Fruit fly (Drosophila melanogaster): Measurements from ENCODE around the gene Tpl94D.

Tpl94D gene

DNA sequence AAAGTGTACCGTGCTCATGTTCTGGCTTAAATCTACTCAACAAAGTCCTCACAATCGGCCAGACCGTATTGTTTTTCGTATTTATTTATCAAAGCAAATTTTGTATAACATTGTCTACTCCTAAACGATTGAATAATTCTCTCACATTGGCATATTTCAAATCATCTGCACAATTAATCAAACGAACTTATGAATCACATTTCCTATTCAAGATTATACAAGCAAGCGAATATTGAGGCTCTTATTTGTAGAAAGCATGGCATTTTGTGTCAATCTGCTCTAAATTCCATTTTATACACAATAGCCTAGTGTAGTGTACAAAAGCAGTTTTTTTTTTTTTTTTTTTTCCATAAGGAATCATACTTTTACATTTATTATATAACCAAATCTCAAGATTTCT, at the start of gene Tpl94D:
TSS of gene Tpl94D (plus strand) at position 301 of the 400 bp plus-strand sequence.
- TF ChIP-seq CG17801 (GFP tag; optimal IDR thresholded peaks at IDR 0.05; ENCODE audit: partially characterized antibody): no peak

DNA sequence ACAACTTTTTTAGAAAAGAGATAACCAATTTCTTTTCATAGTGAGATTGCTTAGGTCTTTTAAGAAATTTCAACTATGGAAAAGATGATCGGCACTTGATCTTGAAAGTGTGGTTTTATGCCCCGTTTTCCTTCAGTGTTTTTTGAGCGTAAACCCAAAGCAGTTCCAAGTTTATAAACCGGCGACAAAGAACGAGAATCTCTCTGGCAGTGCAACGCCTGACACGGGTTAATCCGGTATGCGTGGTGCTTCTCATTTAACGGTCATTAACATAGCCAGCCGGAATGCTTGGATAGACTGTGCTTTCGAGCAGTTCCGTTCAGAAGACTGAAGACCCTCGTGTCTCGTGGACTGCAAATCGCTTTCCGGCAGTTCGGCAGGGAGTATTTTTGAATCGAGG, 43.0 kb upstream of the Tpl94D start, which contains the start of gene CG6660:
TSS of gene CG6660 (plus strand) at position 301 of the 400 bp plus-strand sequence.
- no peak for TF ChIP-seq CG17801 (GFP tag; optimal IDR thresholded peaks at IDR 0.05; ENCODE audit: partially characterized antibody)

DNA sequence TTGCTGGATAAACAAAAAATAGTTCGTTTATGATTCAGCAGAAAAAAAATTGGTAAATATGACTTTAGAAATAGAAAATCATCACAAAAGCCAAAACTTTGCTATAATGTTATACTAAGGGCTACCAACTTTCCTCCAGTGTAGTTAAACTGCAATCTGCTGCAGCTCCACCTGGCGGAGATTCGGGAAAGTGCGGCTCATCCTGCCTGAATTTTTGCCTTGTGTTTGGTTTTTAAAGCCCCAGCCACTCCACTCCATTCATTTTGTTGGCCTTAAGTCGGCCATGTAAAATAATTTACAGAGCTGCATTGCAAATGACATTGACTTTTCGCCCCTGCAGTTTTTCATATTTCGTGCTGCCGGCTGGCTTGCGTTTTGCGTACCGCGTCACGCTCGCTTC, 864 bp upstream of the Tpl94D start:
- TF ChIP-seq CG17801 (GFP tag; optimal IDR thresholded peaks at IDR 0.05; ENCODE audit: partially characterized antibody): no peak

DNA sequence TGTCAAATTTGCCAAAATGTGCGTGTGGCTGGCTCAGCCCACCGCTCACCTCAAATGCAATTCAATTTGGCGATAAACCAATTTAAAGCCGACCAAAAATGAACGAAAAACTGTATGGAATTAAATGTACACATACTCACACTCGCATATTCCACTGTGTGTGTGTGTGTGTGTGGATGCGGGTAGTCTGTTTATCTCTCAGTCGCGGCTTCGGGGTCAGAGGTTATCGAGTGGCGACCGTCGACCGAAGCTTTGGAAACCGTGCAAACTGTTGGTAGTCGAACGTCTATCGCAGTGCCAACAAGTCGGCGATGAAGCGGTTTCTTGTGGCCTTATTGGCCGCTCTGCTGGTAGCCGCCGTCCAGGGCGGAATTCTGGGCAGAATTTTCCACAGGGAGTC, 10.9 kb downstream of the Tpl94D start, which contains the start of gene Gbp3:
TSS of gene Gbp3 (plus strand) at position 274 of the 400 bp plus-strand sequence.
- no peak for TF ChIP-seq CG17801 (GFP tag; optimal IDR thresholded peaks at IDR 0.05; ENCODE audit: partially characterized antibody)

DNA sequence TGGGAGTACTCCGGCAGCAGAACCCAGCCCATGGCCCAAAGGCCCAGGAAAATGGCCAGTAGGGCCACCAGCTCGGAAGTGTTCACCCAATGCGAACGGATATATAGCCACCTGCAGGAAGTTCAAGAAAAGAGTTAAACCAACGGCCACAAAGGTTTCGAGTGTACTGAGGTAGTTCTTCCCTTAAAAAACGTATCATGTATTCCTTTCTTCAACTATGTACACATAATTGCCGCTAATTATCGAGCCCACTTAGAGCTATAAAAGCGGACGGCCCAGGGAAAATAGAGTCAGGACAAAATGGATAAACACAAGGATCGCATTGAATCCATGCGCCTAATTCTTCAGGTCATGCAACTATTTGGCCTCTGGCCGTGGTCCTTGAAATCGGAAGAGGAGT, 20.9 kb downstream of the Tpl94D start, which contains the start of gene Or94a:
TSS of gene Or94a (plus strand) at position 301 of the 400 bp plus-strand sequence.
- no peak for TF ChIP-seq CG17801 (GFP tag; optimal IDR thresholded peaks at IDR 0.05; ENCODE audit: partially characterized antibody)

DNA sequence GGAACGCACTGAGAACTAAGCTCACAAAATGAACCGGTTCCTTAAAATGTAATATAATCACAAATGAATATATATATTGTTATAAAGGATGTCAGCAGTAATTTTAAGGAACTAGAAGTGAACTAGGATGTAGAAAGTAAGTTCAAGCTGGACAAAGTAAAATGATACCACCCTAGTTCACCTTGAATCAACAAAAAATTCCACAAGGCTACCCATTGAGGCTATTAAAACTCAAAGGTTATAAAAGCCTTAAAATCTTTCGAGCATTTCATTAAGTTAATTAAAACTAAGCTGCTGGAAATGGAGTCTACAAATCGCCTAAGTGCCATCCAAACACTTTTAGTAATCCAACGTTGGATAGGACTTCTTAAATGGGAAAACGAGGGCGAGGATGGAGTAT, 22.9 kb downstream of the Tpl94D start, which contains the start of gene Or94b:
TSS of gene Or94b (plus strand) at position 301 of the 400 bp plus-strand sequence.
- no peak for TF ChIP-seq CG17801 (GFP tag; optimal IDR thresholded peaks at IDR 0.05; ENCODE audit: partially characterized antibody)

DNA sequence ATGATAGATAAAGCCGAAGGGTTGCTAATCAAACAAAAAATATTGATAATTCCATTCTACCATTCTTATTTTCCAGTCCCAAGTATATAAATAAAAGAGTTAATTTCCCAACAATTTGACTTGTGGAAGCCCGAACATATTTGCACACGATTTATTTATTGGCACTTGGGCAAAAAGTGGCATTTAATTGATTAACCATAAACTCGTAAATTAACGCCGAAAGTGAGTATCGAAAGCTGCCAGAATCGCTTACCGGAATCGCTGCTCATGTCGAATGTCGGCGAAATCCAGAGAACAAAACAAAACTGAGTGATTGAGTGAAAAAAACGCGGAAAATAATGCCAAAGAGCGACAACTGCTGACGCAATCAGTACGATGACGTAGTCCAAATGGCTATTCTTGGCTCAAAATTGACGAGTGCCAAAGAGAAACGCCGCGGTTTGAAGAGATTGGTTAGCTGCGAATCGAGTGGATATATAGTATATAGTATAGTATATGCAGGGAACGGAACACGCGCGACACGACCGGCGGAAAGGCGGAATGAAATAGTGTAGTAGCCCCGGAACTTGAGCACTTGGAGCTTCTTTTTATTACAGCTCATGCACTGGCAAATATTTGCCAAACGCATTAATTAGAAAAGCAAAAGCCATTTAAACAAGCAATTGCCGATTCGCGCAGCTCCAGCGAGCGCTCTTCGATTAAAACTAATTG, 32.0 kb downstream of the Tpl94D start, which contains the start of gene Nha2:
TSS of gene Nha2 (minus strand) at position 617 of the 711 bp plus-strand sequence.
- TF ChIP-seq CG17801 (GFP tag; optimal IDR thresholded peaks at IDR 0.05; ENCODE audit: partially characterized antibody): no peak

DNA sequence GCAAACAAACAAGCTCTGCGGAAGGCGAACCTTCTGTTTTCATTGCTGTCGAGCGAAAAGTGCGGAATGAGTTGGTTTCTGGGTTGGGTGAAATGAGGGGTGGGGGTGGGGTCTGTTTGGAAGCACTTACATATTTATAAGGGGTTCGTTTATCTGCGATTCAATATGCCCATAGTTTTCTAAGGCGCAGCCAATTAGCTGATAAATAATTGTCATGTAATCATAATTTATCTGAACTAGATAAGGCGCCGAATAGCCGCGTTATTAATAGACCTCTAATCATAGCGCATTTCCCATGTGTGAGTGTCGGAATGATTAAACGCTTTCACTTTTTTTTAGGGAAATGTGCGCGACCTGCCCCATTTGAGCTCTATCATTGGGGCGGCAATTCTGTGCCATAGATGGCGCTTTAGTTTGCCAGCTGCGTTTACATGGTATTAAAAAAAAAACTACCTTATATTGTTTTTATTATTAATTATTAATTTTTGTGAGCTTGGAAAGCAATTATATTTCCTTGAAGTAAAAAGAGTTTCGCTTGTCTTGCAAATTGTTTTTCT, 32.6 kb downstream of the Tpl94D start:
- TF ChIP-seq CG17801 (GFP tag; optimal IDR thresholded peaks at IDR 0.05; ENCODE audit: partially characterized antibody): no peak

DNA sequence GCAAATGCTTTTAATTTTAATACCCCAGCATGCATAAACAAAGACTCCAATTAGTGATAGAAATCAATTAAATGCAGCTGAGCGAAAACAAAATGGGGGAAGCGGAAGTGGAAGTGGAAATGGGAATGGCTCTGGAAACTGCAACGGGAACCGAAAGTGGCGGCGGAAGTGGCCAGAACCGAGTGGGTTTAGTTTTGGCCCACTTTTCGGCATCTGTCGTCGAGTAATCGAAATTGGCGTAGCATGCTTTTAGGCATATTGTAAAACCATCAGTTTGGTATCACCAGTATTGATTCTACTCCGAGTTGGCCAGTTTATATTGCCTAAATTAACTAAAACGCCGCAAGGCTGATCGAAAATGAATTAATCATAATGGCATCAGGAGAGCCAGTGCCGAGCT, 38.1 kb downstream of the Tpl94D start:
- TF ChIP-seq CG17801 (GFP tag; optimal IDR thresholded peaks at IDR 0.05; ENCODE audit: partially characterized antibody): no peak

DNA sequence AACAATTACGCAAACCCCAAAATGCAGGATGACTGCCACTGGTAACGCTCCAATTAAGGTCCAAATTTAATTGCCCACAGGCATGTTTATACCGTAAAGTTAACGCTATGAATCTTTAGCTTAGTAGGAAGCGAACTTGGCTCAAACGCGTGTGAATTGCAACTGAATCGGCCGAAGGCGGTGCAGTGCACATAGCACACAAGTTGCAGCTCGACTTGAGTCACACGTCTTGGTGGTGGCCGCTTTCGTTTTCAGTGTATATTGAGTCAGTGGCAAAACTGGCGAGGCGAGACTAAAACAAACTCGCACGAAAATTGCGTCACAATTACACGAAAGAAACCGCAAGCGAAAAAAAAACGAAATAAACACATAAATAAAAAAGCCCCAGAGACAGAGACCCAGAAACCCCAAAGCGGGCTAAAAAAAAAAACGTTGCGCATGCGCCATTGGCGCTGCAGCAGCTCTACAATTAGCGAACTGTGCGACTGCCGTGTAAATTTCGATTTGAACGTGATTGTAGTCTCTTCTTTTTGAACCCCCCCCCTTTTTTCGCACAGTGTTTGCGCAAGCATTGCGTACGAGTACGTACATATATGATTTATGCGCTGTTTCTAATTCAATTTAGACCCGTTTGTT, 43.5 kb downstream of the Tpl94D start:
- TF ChIP-seq CG17801 (GFP tag; optimal IDR thresholded peaks at IDR 0.05; ENCODE audit: partially characterized antibody): no peak

DNA sequence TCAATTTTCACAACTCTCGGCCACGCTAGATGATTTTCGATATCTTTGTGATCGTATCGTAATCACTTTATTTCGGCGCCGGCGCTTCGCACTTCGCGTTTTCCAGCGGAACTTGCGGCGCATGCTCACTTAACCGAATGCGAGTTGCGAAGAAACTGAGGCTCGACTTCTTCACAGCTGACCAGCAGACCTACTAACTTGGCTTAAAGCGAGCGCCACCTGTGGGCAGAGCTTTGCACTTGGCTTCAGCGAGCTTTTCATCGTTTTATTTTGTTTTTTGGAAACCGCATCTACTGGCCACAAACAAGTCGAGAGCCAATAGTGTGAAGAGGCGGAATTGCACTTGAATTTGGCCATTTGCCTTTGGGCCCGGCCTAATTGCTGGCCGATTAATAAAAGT, 44.3 kb downstream of the Tpl94D start, which contains the start of gene CG34375:
TSS of gene CG34375 (minus strand) at position 157 of the 400 bp plus-strand sequence.
- TF ChIP-seq CG17801 (GFP tag; optimal IDR thresholded peaks at IDR 0.05; ENCODE audit: partially characterized antibody): no peak

DNA sequence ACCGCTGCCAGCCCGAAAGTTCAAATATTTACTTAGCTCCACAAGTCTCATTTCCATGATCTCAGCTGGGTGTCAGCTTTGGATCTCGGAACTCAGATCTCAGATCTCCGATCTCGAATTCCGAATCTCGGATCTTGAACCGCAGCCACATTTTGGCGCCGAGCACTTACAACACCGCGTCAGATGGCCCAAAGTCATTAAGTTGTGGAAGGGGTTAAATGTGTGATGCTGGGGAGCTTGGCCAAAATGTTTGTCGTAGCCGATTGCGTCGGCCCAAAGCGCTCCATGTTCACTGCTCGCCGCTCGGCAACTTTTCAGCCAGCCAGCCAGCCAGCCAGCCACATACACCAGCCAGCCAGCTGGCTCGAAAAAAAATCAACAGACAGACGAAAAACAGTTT, 45.9 kb downstream of the Tpl94D start, which contains the start of gene CG6688:
TSS of gene CG6688 (plus strand) at position 396 of the 400 bp plus-strand sequence.
- TF ChIP-seq CG17801 (GFP tag; optimal IDR thresholded peaks at IDR 0.05; ENCODE audit: partially characterized antibody): no peak

DNA sequence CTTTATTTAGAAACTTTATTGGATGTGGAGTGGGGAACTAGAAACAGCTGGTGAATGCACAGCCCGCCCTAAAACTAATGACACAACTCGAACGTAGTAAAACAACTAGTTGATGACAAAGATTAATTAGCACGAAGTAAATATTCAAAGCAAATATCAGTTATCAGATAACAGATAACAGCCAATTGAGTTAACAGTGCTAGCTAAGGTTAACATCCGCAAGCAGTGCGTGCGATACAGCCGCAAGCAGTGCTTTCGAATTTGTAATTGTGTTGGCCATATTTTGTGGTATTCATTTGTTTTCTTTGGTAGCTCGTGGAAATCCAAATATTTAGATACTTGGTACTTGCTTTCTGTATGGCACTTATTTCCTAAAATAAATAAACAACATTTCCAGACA, 47.4 kb downstream of the Tpl94D start:
- TF ChIP-seq CG17801 (GFP tag; optimal IDR thresholded peaks at IDR 0.05; ENCODE audit: partially characterized antibody): no peak
